Worm (Caenorhabditis elegans) whole organism, L1 larva: ENCODE data around the gene glb-33.

Experiments
- C34B4.2 ChIP-seq: sonication (generic microtip); optimal IDR thresholded peaks from 2 replicates; lab custom pipeline; 2017; ENCODE audit warnings: mild to moderate bottlenecking, missing genetic modification characterization, missing compliant biosample characterization
- F16B12.6 ChIP-seq: fragments of 150-350 bp; optimal IDR thresholded peaks from 2 replicates; lab custom pipeline; 2014; ENCODE audit warnings: missing biosample characterization, missing genetic modification characterization
- Y116A8C.19 ChIP-seq: sonication (generic microtip); optimal IDR thresholded peaks from 2 replicates; lab custom pipeline; 2016; ENCODE audit warnings: missing compliant biosample characterization, missing genetic modification characterization, borderline replicate concordance
- alr-1 ChIP-seq: fragments of 200-800 bp; sonication (Bioruptor generic); optimal IDR thresholded peaks from 2 replicates; lab custom pipeline; 2018; ENCODE audit warnings: borderline replicate concordance, mild to moderate bottlenecking, missing genetic modification characterization, missing compliant biosample characterization
- ama-1 ChIP-seq: fragments of 150-350 bp; optimal IDR thresholded peaks from 2 replicates; lab custom pipeline; 2014
- ceh-8 ChIP-seq: fragments of 200-800 bp; sonication (Bioruptor generic); optimal IDR thresholded peaks from 2 replicates; lab custom pipeline; 2018; ENCODE audit warnings: mild to moderate bottlenecking, missing genetic modification characterization, moderate library complexity, missing compliant biosample characterization
- ceh-82 ChIP-seq, 3 experiments: fragments of 150-350 bp in 1 of 3; sonication (generic microtip) in 2 of 3; optimal IDR thresholded peaks; 2 replicates each; lab custom pipeline; 2014 to 2017; ENCODE audit warnings: missing biosample characterization in 3 of 3, missing genetic modification characterization in 3 of 3
- ceh-88 ChIP-seq: fragments of 200-800 bp; sonication (Bioruptor generic); IDR thresholded peaks from 2 replicates; pipeline ENCODE4 v1.3.6; 2022; ENCODE audit warnings: missing genetic modification characterization, missing compliant biosample characterization
- ces-1 ChIP-seq: fragments of 150-350 bp; optimal IDR thresholded peaks from 2 replicates; lab custom pipeline; 2014; ENCODE audit warnings: missing biosample characterization, missing genetic modification reagents, missing genetic modification characterization
- dpl-1 ChIP-seq, 3 experiments: fragments of 150-350 bp in 2 of 3; sonication (generic microtip) in 1 of 3; optimal IDR thresholded peaks; 2 replicates each; lab custom pipeline; 2014 to 2017; ENCODE audit warnings: missing biosample characterization in 3 of 3, missing genetic modification characterization in 3 of 3, missing genetic modification reagents in 3 of 3
- efl-3 ChIP-seq: fragments of 200-800 bp; sonication (Bioruptor generic); optimal IDR thresholded peaks from 2 replicates; lab custom pipeline; 2018; ENCODE audit warnings: mild to moderate bottlenecking, missing genetic modification characterization, missing compliant biosample characterization
- egl-13 ChIP-seq: sonication (generic microtip); optimal IDR thresholded peaks from 2 replicates; lab custom pipeline; 2016; ENCODE audit warnings: missing genotype, missing genetic modification reagents, missing genetic modification characterization, missing compliant biosample characterization
- egl-27 ChIP-seq, 2 experiments: fragments of 150-350 bp in 1 of 2; sonication (generic microtip); optimal IDR thresholded peaks; 3 replicates each; lab custom pipeline; 2017 to 2018; ENCODE audit warnings: missing biosample characterization in 2 of 2, missing genetic modification characterization in 2 of 2, missing genetic modification reagents in 2 of 2
- elt-2 ChIP-seq: sonication (generic microtip); optimal IDR thresholded peaks from 2 replicates; lab custom pipeline; 2016; ENCODE audit warnings: missing genetic modification characterization, mild to moderate bottlenecking, inconsistent platforms, missing compliant biosample characterization, missing genetic modification reagents
- elt-3 ChIP-seq, 6 experiments: fragments of 150-350 bp in 1 of 6; sonication (generic microtip); optimal IDR thresholded peaks; 2 replicates each; lab custom pipeline; 2017 to 2018; ENCODE audit warnings: missing biosample characterization in 6 of 6, missing genetic modification characterization in 6 of 6, inconsistent platforms in 1 of 6
- ets-5 ChIP-seq: fragments of 200-800 bp; sonication (Bioruptor generic); IDR thresholded peaks from 2 replicates; pipeline ENCODE4 v1.3.6; 2022; ENCODE audit warnings: missing genetic modification characterization, missing compliant biosample characterization
- fkh-10 ChIP-seq: sonication (generic microtip); optimal IDR thresholded peaks from 2 replicates; lab custom pipeline; 2017; ENCODE audit warnings: missing biosample characterization, missing genetic modification reagents, missing genetic modification characterization
- fkh-4 ChIP-seq: sonication (generic microtip); optimal IDR thresholded peaks from 2 replicates; lab custom pipeline; 2016; ENCODE audit warnings: missing compliant biosample characterization, missing genetic modification characterization, borderline replicate concordance
- fkh-8 ChIP-seq: sonication (generic microtip); optimal IDR thresholded peaks from 2 replicates; lab custom pipeline; 2016; ENCODE audit warnings: mild to moderate bottlenecking, missing genetic modification characterization, missing compliant biosample characterization
- fos-1 ChIP-seq: fragments of 150-350 bp; optimal IDR thresholded peaks from 2 replicates; lab custom pipeline; 2014; ENCODE audit warnings: missing biosample characterization, missing genetic modification characterization
- hlh-17 ChIP-seq: fragments of 200-800 bp; sonication (Bioruptor generic); optimal IDR thresholded peaks from 2 replicates; lab custom pipeline; 2018; ENCODE audit warnings: missing genetic modification characterization, mild to moderate bottlenecking, missing compliant biosample characterization, moderate library complexity, borderline replicate concordance
- hpl-2 ChIP-seq: fragments of 150-350 bp; optimal IDR thresholded peaks from 2 replicates; lab custom pipeline; 2014; ENCODE audit warnings: missing biosample characterization, missing genetic modification reagents, missing genetic modification characterization
- jun-1 ChIP-seq: fragments of 150-350 bp; optimal IDR thresholded peaks from 2 replicates; lab custom pipeline; 2014; ENCODE audit warnings: missing biosample characterization, missing genetic modification reagents, missing genetic modification characterization
- lin-14 ChIP-seq: fragments of 200-800 bp; sonication (Bioruptor generic); optimal IDR thresholded peaks from 2 replicates; lab custom pipeline; 2018; ENCODE audit warnings: mild to moderate bottlenecking, missing genetic modification characterization, moderate library complexity, missing compliant biosample characterization
- mef-2 ChIP-seq: fragments of 150-350 bp; optimal IDR thresholded peaks from 2 replicates; lab custom pipeline; 2014; ENCODE audit warnings: missing biosample characterization, missing genetic modification characterization
- mep-1 ChIP-seq: fragments of 150-350 bp; optimal IDR thresholded peaks from 2 replicates; lab custom pipeline; 2014; ENCODE audit warnings: missing biosample characterization, missing genetic modification characterization
- nhr-12 ChIP-seq: sonication (generic microtip); optimal IDR thresholded peaks from 2 replicates; lab custom pipeline; 2017; ENCODE audit warnings: missing biosample characterization, missing genetic modification characterization
- nhr-19 ChIP-seq: fragments of 200-800 bp; sonication (Bioruptor generic); conservative IDR thresholded peaks from 2 replicates; pipeline ENCODE4 v1.3.6; 2022; ENCODE audit warnings: missing genetic modification characterization, missing compliant biosample characterization
- nhr-20 ChIP-seq: sonication (generic microtip); optimal IDR thresholded peaks from 2 replicates; lab custom pipeline; 2016; ENCODE audit warnings: mild to moderate bottlenecking, missing genetic modification characterization, missing compliant biosample characterization
- nhr-28 ChIP-seq: fragments of 150-350 bp; optimal IDR thresholded peaks from 2 replicates; lab custom pipeline; 2014; ENCODE audit warnings: missing biosample characterization, missing genetic modification characterization
- nhr-47 ChIP-seq: sonication (generic microtip); optimal IDR thresholded peaks from 2 replicates; lab custom pipeline; 2016; ENCODE audit warnings: mild to moderate bottlenecking, missing genetic modification characterization, moderate library complexity, missing compliant biosample characterization
- nhr-71 ChIP-seq: sonication (generic microtip); optimal IDR thresholded peaks from 2 replicates; lab custom pipeline; 2016; ENCODE audit warnings: mild to moderate bottlenecking, missing genetic modification characterization, moderate library complexity, missing compliant biosample characterization
- nhr-90 ChIP-seq: sonication (generic microtip); optimal IDR thresholded peaks from 2 replicates; lab custom pipeline; 2016; ENCODE audit warnings: mild to moderate bottlenecking, missing genetic modification characterization, missing compliant biosample characterization; ENCODE audit not compliant: poor library complexity
- pag-3 ChIP-seq: sonication (generic microtip); optimal IDR thresholded peaks from 2 replicates; lab custom pipeline; 2017; ENCODE audit warnings: missing genetic modification characterization, mild to moderate bottlenecking, missing compliant biosample characterization, antibody characterized with exemption, borderline replicate concordance; ENCODE audit not compliant: insufficient read depth
- pax-3 ChIP-seq: fragments of 200-800 bp; sonication (Bioruptor generic); optimal IDR thresholded peaks from 2 replicates; lab custom pipeline; 2018; ENCODE audit warnings: mild to moderate bottlenecking, missing genetic modification characterization, moderate library complexity, missing compliant biosample characterization
- rnt-1 ChIP-seq: sonication (generic microtip); optimal IDR thresholded peaks from 2 replicates; lab custom pipeline; 2016; ENCODE audit warnings: mild to moderate bottlenecking, missing genetic modification characterization, moderate library complexity, missing compliant biosample characterization
- skn-1 ChIP-seq: fragments of 150-350 bp; optimal IDR thresholded peaks from 2 replicates; lab custom pipeline; 2014; ENCODE audit warnings: missing biosample characterization, missing genetic modification characterization
- sox-4 ChIP-seq: sonication (generic microtip); optimal IDR thresholded peaks from 2 replicates; lab custom pipeline; 2016; ENCODE audit warnings: missing genetic modification characterization, missing compliant biosample characterization
- sptf-1 ChIP-seq: fragments of 150-350 bp; optimal IDR thresholded peaks from 2 replicates; lab custom pipeline; 2014; ENCODE audit warnings: missing biosample characterization, missing genetic modification characterization
- sup-37 ChIP-seq: fragments of 200-800 bp; sonication (Bioruptor generic); optimal IDR thresholded peaks from 2 replicates; lab custom pipeline; 2018; ENCODE audit warnings: mild to moderate bottlenecking, missing genetic modification characterization, missing compliant biosample characterization
- swsn-7 ChIP-seq: sonication (generic microtip); optimal IDR thresholded peaks from 2 replicates; lab custom pipeline; 2016; ENCODE audit warnings: missing genetic modification characterization, missing compliant biosample characterization
- tbx-2 ChIP-seq: sonication (generic microtip); optimal IDR thresholded peaks from 2 replicates; lab custom pipeline; 2016; ENCODE audit warnings: missing genetic modification characterization, missing compliant biosample characterization
- tlp-1 ChIP-seq: fragments of 150-350 bp; optimal IDR thresholded peaks from 2 replicates; lab custom pipeline; 2014; ENCODE audit warnings: missing biosample characterization, missing genetic modification characterization
- unc-130 ChIP-seq: fragments of 150-350 bp; optimal IDR thresholded peaks from 2 replicates; lab custom pipeline; 2017; ENCODE audit warnings: missing biosample characterization, missing genetic modification characterization, inconsistent platforms
- unc-30 ChIP-seq: sonication (generic microtip); optimal IDR thresholded peaks from 2 replicates; lab custom pipeline; 2017; ENCODE audit warnings: missing biosample characterization, missing genetic modification characterization
- unc-86 ChIP-seq: sonication (generic microtip); optimal IDR thresholded peaks from 2 replicates; lab custom pipeline; 2016; ENCODE audit warnings: missing genetic modification characterization, missing compliant biosample characterization
- unc-98 ChIP-seq: fragments of 200-800 bp; sonication (Bioruptor generic); IDR thresholded peaks from 2 replicates; pipeline ENCODE4 v1.3.6; 2022; ENCODE audit warnings: missing genetic modification characterization, missing compliant biosample characterization
- vab-15 ChIP-seq: sonication (generic microtip); optimal IDR thresholded peaks from 2 replicates; lab custom pipeline; 2017; ENCODE audit warnings: missing genotype, mild to moderate bottlenecking, missing genetic modification characterization, missing compliant biosample characterization
- xbp-1 ChIP-seq: sonication (generic microtip); optimal IDR thresholded peaks from 2 replicates; lab custom pipeline; 2016; ENCODE audit warnings: missing genetic modification characterization, missing compliant biosample characterization
- zag-1 ChIP-seq: fragments of 150-350 bp; optimal IDR thresholded peaks from 2 replicates; lab custom pipeline; 2014; ENCODE audit warnings: missing biosample characterization, missing genetic modification characterization

The glb-33 gene

DNA sequence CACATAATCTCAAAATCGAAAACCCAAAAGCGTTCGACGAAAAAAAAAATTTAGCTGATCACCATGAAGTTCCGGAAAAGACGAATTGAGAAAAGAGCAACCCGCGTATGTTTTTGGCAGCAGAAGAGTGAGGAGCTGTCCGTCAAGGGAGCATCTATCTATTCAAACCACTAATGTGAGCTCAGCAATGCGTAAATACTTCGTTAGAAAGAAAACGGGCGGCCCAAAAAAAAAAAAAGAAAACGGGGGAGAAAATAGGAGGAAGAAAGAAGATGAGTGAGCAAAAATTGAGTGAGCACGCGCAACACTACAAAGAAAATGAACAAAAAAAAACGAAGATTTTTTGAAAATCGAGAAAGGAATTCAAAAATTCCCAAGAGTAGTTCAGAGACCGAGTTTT, 12.4 kb downstream of the glb-33 start:
- TF ChIP-seq nhr-71 (tag; lab: Kevin White, UChicago) (peak; percentile 21), efl-3 (no peak), ceh-82 (tag; optimal IDR thresholded peaks at IDR 0.05; lab: Kevin White, UChicago) (peak in 1 of 3 experiments; percentile 8), lin-14 (GFP tag; lab: Kevin White, UChicago) (peak; percentile 89)

DNA sequence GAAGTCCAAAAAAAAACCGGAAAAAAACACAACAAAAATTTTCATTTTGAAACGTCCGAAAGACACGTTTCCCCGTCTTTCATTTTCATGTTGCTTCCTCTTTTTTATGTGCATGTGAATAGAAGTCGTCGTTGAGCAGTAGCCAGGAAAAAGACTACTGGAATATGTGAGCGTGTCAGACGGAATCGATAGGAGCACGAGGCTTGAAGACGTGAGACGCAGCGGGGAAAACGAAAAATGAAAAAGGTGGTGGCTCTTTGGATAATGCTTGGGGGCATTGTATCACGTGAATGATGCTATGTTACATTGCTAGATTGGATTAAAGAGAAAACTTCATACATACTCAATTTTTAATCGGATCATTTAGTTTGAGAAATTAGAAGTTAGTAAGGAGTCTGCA, 14.2 kb downstream of the glb-33 start:
- TF ChIP-seq sox-4: no peak
- TF ChIP-seq F16B12.6 (tag; lab: Kevin White, UChicago): no peak
- TF ChIP-seq unc-98 (GFP tag; lab: Robert Waterston, UW): no peak
- no peak for TF ChIP-seq egl-27 (tag; optimal IDR thresholded peaks at IDR 0.05; lab: Kevin White, UChicago)
- TF ChIP-seq nhr-19 (GFP tag; lab: Robert Waterston, UW): peak; percentile 32; the same call in 1 of the 2 replicates
- TF ChIP-seq mef-2 (tag; lab: Kevin White, UChicago): no peak
- TF ChIP-seq tlp-1 (tag; lab: Kevin White, UChicago): no peak
- TF ChIP-seq egl-13 (tag; lab: Kevin White, UChicago): peak; percentile 83
- no peak for TF ChIP-seq nhr-90 (tag; lab: Kevin White, UChicago)
- TF ChIP-seq efl-3: no peak
- TF ChIP-seq pag-3 (tag; lab: Kevin White, UChicago): no peak
- peak; percentile 78 for TF ChIP-seq unc-86 (tag; lab: Kevin White, UChicago)
- TF ChIP-seq ceh-8 (GFP tag; lab: Kevin White, UChicago): no peak
- no peak for TF ChIP-seq hlh-17 (GFP tag; lab: Kevin White, UChicago)
- TF ChIP-seq elt-3 (tag; optimal IDR thresholded peaks at IDR 0.05; lab: Kevin White, UChicago): no peak
- TF ChIP-seq hpl-2 (GFP tag; lab: Kevin White, UChicago): no peak
- peak; percentile 66 for TF ChIP-seq swsn-7 (tag; lab: Kevin White, UChicago)
- TF ChIP-seq vab-15 (tag; lab: Kevin White, UChicago): no peak
- peak; percentile 27 for TF ChIP-seq nhr-20 (tag; lab: Kevin White, UChicago)
- TF ChIP-seq zag-1 (tag; lab: Kevin White, UChicago): no peak
- TF ChIP-seq fos-1 (tag; lab: Kevin White, UChicago): no peak
- no peak for TF ChIP-seq rnt-1 (tag; lab: Kevin White, UChicago)
- TF ChIP-seq alr-1 (tag; lab: Kevin White, UChicago): no peak
- peak; percentile 21 for TF ChIP-seq fkh-10
- TF ChIP-seq ceh-82 (tag; optimal IDR thresholded peaks at IDR 0.05; lab: Kevin White, UChicago): peak in 2 of 3 experiments; percentile 38 to 47
- no peak for TF ChIP-seq elt-2
- TF ChIP-seq pax-3 (tag; lab: Kevin White, UChicago): peak; percentile 19
- TF ChIP-seq sptf-1: no peak
- peak; percentile 81 for TF ChIP-seq nhr-71 (tag; lab: Kevin White, UChicago)
- peak in 1 of 3 experiments; percentile 24 for TF ChIP-seq dpl-1 (GFP tag; optimal IDR thresholded peaks at IDR 0.05; lab: Kevin White, UChicago)
- no peak for TF ChIP-seq unc-30 (tag; lab: Kevin White, UChicago)
- no peak for TF ChIP-seq unc-130 (tag; lab: Kevin White, UChicago)
- TF ChIP-seq nhr-28 (tag; lab: Kevin White, UChicago): no peak
- peak; percentile 43 for TF ChIP-seq mep-1 (tag; lab: Kevin White, UChicago)
- no peak for TF ChIP-seq ceh-88 (GFP tag; lab: Robert Waterston, UW)
- TF ChIP-seq ces-1: peak; percentile 45
- TF ChIP-seq nhr-47 (tag; lab: Kevin White, UChicago): peak; percentile 79
- TF ChIP-seq sup-37 (GFP tag; lab: Kevin White, UChicago): no peak
- TF ChIP-seq tbx-2: peak; percentile 36
- TF ChIP-seq C34B4.2 (tag; lab: Kevin White, UChicago): no peak
- no peak for TF ChIP-seq ets-5 (GFP tag; lab: Robert Waterston, UW)
- no peak for TF ChIP-seq skn-1 (tag; lab: Kevin White, UChicago)
- no peak for TF ChIP-seq Y116A8C.19 (tag; lab: Kevin White, UChicago)
- no peak for TF ChIP-seq fkh-4 (tag; lab: Kevin White, UChicago)
- no peak for TF ChIP-seq nhr-12 (tag; lab: Kevin White, UChicago)
- no peak for TF ChIP-seq ama-1 (lab: Kevin White, UChicago)
- TF ChIP-seq fkh-8 (tag; lab: Kevin White, UChicago): peak; percentile 94
- no peak for TF ChIP-seq jun-1
- peak; percentile 46 for TF ChIP-seq xbp-1 (tag; lab: Kevin White, UChicago)
